Fruit fly (Drosophila melanogaster) whole organism, pupa: ENCODE data around the gene cona.
A peak's percentile ranks its signal among the peaks of the same experiment; 100 is the strongest.

ENCODE experiments used
- CG10348 ChIP-seq: fragments of 200-800 bp; sonication (Bioruptor generic); IDR thresholded peaks from 2 replicates; pipeline ENCODE4 v1.3.6; 2022; ENCODE audit warnings: missing biosample characterization, missing genetic modification characterization
- CG12605 ChIP-seq: fragments of 200-800 bp; sonication (Bioruptor generic); IDR thresholded peaks from 2 replicates; pipeline ENCODE4 v1.3.6; 2022; ENCODE audit warnings: missing biosample characterization, missing genetic modification characterization
- CG13204 ChIP-seq: fragments of 200-800 bp; sonication (Bioruptor generic); optimal IDR thresholded peaks from 2 replicates; lab custom pipeline; 2018; ENCODE audit warnings: missing biosample characterization, mild to moderate bottlenecking, missing genetic modification characterization, moderate library complexity
- CG14655 ChIP-seq: fragments of 200-800 bp; sonication (Bioruptor generic); optimal IDR thresholded peaks from 3 replicates; lab custom pipeline; 2017; ENCODE audit warnings: mild to moderate bottlenecking, missing biosample characterization, missing genetic modification reagents, missing genetic modification characterization
- CG15710 ChIP-seq: fragments of 200-800 bp; sonication (Bioruptor generic); optimal IDR thresholded peaks from 2 replicates; lab custom pipeline; 2018; ENCODE audit warnings: missing biosample characterization, mild to moderate bottlenecking, missing genetic modification characterization, moderate library complexity
- CG17806 ChIP-seq: fragments of 200-800 bp; sonication (Bioruptor generic); optimal IDR thresholded peaks from 2 replicates; lab custom pipeline; 2018; ENCODE audit warnings: missing biosample characterization, mild to moderate bottlenecking, missing genetic modification characterization, moderate library complexity
- CG32121 ChIP-seq: fragments of 200-800 bp; sonication (Bioruptor generic); IDR thresholded peaks from 2 replicates; pipeline ENCODE4 v1.3.6; 2022; ENCODE audit warnings: missing biosample characterization, missing genetic modification characterization
- CG34367 ChIP-seq: fragments of 200-800 bp; sonication (Bioruptor generic); optimal IDR thresholded peaks from 2 replicates; lab custom pipeline; 2018; ENCODE audit warnings: missing biosample characterization, mild to moderate bottlenecking, missing genetic modification characterization
- CG4496 ChIP-seq: fragments of 200-800 bp; sonication (Bioruptor generic); IDR thresholded peaks from 3 replicates; pipeline ENCODE4 v1.3.6; 2022; ENCODE audit warnings: missing biosample characterization, missing genetic modification characterization
- CG8159 ChIP-seq: fragments of 200-800 bp; sonication (Bioruptor generic); optimal IDR thresholded peaks from 3 replicates; lab custom pipeline; 2018; ENCODE audit warnings: missing biosample characterization, mild to moderate bottlenecking, missing genetic modification characterization, moderate library complexity
- CG8301 ChIP-seq: fragments of 200-800 bp; sonication (Bioruptor generic); optimal IDR thresholded peaks from 2 replicates; lab custom pipeline; 2018; ENCODE audit warnings: missing biosample characterization, mild to moderate bottlenecking, missing genetic modification characterization
- CG9948 ChIP-seq: fragments of 200-800 bp; sonication (Bioruptor generic); optimal IDR thresholded peaks from 2 replicates; lab custom pipeline; 2018; ENCODE audit warnings: missing biosample characterization, mild to moderate bottlenecking, missing genetic modification characterization, moderate library complexity
- D1 ChIP-seq: fragments of 200-800 bp; sonication (Bioruptor generic); optimal IDR thresholded peaks from 2 replicates; lab custom pipeline; 2018; ENCODE audit warnings: missing biosample characterization, mild to moderate bottlenecking, missing genetic modification characterization, moderate library complexity
- EcR ChIP-seq: fragments of 200-800 bp; sonication (Bioruptor generic); optimal IDR thresholded peaks from 3 replicates; lab custom pipeline; 2019; ENCODE audit warnings: missing biosample characterization, missing genetic modification characterization, mild to moderate bottlenecking, moderate library complexity, missing genetic modification reagents
- Ets98B ChIP-seq: fragments of 200-800 bp; sonication (Bioruptor generic); IDR thresholded peaks from 2 replicates; pipeline ENCODE4 v1.3.6; 2022; ENCODE audit warnings: missing biosample characterization, missing genetic modification characterization
- Pif1A ChIP-seq: fragments of 200-800 bp; sonication (Bioruptor generic); optimal IDR thresholded peaks from 3 replicates; lab custom pipeline; 2016; ENCODE audit warnings: missing biosample characterization, missing genetic modification characterization
- Pif1B ChIP-seq: fragments of 200-800 bp; sonication (Bioruptor generic); optimal IDR thresholded peaks from 3 replicates; lab custom pipeline; 2016; ENCODE audit warnings: missing biosample characterization, missing genetic modification characterization
- Snoo ChIP-seq: fragments of 200-800 bp; sonication (Bioruptor generic); optimal IDR thresholded peaks from 3 replicates; lab custom pipeline; 2017; ENCODE audit warnings: missing biosample characterization, mild to moderate bottlenecking, missing genetic modification characterization, inconsistent platforms
- fd96Ca ChIP-seq: fragments of 200-800 bp; sonication (Bioruptor generic); IDR thresholded peaks from 3 replicates; pipeline ENCODE4 v1.3.6; 2022; ENCODE audit warnings: missing biosample characterization, missing genetic modification characterization
- gl ChIP-seq: fragments of 200-800 bp; sonication (Bioruptor generic); optimal IDR thresholded peaks from 2 replicates; lab custom pipeline; 2018; ENCODE audit warnings: missing biosample characterization, mild to moderate bottlenecking, missing genetic modification characterization
- rn ChIP-seq: fragments of 200-800 bp; sonication (Bioruptor generic); IDR thresholded peaks from 2 replicates; pipeline ENCODE4 v1.3.6; 2022; ENCODE audit warnings: missing biosample characterization, missing genetic modification characterization

Gene cona

dm6 chr3R:18385593-18385992 lies at the start of gene cona:
Gene cona (plus strand): TSS chr3R:18385828.
- TF ChIP-seq Pif1B (GFP tag; lab: Kevin White, UChicago), result no peak
- no peak for TF ChIP-seq rn
- TF ChIP-seq, all 21 proteins: peak for 0

DNA sequence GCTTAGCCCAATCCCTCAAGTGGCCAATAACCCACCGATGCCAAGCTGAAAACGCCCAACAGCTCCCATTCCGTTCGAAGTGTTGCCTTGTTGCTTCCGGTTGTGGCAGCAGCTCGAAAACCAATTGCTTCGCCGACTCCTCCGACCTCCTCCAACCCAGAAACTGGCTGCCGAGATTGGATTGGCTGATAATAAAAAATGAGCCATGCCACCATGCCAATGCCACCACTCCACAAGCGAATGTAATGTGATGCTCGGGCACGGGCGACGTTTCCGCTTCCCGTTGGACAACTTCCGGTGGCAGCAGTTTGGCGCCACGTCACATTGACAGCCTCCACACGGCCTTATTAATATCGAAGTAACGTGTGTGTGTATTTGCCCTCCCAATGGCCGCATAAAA lies 47.1 kb upstream of the cona start:
- no peak for TF ChIP-seq EcR (GFP tag; lab: Kevin White, UChicago)
- TF ChIP-seq Pif1A (GFP tag; lab: Kevin White, UChicago), result no peak
- no peak for TF ChIP-seq CG34367 (tag; lab: Kevin White, UChicago)
- no peak for TF ChIP-seq CG8159 (tag; lab: Kevin White, UChicago)
- no peak for TF ChIP-seq CG32121 (GFP tag; lab: Robert Waterston, UW)
- TF ChIP-seq CG13204 (GFP tag; lab: Kevin White, UChicago), result no peak
- no peak for TF ChIP-seq Ets98B
- TF ChIP-seq CG4496 (GFP tag; lab: Robert Waterston, UW), result no peak
- no peak for TF ChIP-seq CG8301 (tag; lab: Kevin White, UChicago)
- no peak for TF ChIP-seq rn
- TF ChIP-seq Pif1B (GFP tag; lab: Kevin White, UChicago), result no peak
- no peak for TF ChIP-seq Snoo (tag; lab: Kevin White, UChicago)
- TF ChIP-seq CG17806 (tag; lab: Kevin White, UChicago), result no peak
- no peak for TF ChIP-seq CG14655 (GFP tag; lab: Kevin White, UChicago)
- no peak for TF ChIP-seq gl (tag; lab: Kevin White, UChicago)
- TF ChIP-seq fd96Ca, result no peak
- TF ChIP-seq D1, result no peak
- TF ChIP-seq CG12605 (GFP tag; lab: Robert Waterston, UW), result no peak
- TF ChIP-seq CG9948 (tag; lab: Kevin White, UChicago), result no peak
- no peak for TF ChIP-seq CG15710 (tag; lab: Kevin White, UChicago)

DNA sequence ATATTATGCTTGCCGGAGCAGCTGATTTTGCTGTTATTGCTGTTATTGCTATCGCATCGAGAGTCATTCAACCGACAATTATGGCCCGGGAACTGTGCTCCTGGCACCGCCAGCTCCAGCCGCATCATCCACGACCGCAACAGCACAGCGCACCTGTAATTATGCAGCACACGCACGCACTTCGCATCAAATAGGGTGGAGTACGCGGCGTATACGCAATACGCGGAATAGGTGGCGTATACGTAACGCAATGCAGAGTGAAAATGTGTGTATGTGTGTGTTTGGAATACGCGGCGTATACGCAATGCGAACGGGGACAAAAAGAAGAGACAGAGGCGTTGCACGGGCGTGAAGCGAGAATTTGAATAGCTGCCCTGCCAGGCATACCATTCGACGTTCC lies 29.8 kb upstream of the cona start:
- no peak for TF ChIP-seq gl (tag; lab: Kevin White, UChicago)
- TF ChIP-seq CG14655 (GFP tag; lab: Kevin White, UChicago), result no peak
- no peak for TF ChIP-seq Pif1B (GFP tag; lab: Kevin White, UChicago)
- TF ChIP-seq CG13204 (GFP tag; lab: Kevin White, UChicago), result no peak
- no peak for TF ChIP-seq CG17806 (tag; lab: Kevin White, UChicago)
- no peak for TF ChIP-seq CG9948 (tag; lab: Kevin White, UChicago)

dm6 chr3R:18360630-18361260 lies 24.9 kb upstream of the cona start, which contains the start of gene CG15803:
Gene CG15803 (minus strand): TSS chr3R:18360728.
- TF ChIP-seq D1 (no peak), CG13204 (GFP tag; lab: Kevin White, UChicago) (peak; percentile 4), CG4496 (GFP tag; lab: Robert Waterston, UW) (0 out of 3 replicates have a peak, but pooled peaks have one; percentile 32)

dm6 chr3R:18361694-18362093 lies 23.9 kb upstream of the cona start, which contains the start of gene hmw:
Gene hmw (plus strand): TSS chr3R:18361994.
- TF ChIP-seq CG17806 (tag; lab: Kevin White, UChicago) (no peak), Pif1A (GFP tag; lab: Kevin White, UChicago) (no peak), CG4496 (GFP tag; lab: Robert Waterston, UW) (no peak), CG34367 (tag; lab: Kevin White, UChicago) (no peak), CG8301 (tag; lab: Kevin White, UChicago) (no peak), CG15710 (tag; lab: Kevin White, UChicago) (no peak), CG10348 (no peak), EcR (GFP tag; lab: Kevin White, UChicago) (no peak), CG9948 (tag; lab: Kevin White, UChicago) (no peak), CG32121 (GFP tag; lab: Robert Waterston, UW) (no peak), Ets98B (no peak)
- TF ChIP-seq, all 21 proteins: peak for 0

DNA sequence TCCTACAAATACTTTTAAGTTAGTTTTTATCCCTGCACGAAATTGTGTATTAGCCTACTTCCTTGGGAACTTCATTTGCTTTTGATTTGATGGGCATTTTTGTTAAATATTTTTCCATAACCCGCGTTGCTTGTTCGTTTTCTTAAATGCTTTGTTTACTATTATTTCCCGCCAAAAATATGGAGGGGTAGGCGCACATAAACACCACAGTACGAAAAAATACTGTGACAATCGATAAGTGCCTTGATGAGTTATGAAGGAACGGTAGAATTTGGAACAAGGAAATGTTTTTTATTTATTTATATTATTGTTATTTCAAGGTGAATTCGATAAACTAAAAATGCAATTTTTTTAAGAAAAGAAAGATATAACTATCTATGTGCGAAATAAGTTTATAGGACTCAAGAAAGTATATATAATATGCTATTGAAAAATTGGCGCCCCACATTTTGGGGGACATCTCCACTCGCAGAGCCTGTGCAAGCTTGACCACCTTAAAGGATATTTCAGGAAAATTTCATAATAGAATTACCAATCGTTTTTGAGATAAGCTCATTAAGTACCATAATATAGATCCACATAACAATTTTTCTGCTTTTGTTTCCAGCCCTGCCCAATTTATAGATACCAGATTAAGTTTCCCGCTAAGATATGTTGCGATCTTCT lies 19.5 kb upstream of the cona start, which contains the start of the genes WRNexo and Nup43:
WRNexo (minus strand) TSS at position 185 of the 666 bp plus-strand sequence.
Nup43 (plus strand) TSS at position 661 of the 666 bp plus-strand sequence.
- no peak for TF ChIP-seq D1
- no peak for TF ChIP-seq Pif1B (GFP tag; lab: Kevin White, UChicago)
- no peak for TF ChIP-seq rn
- TF ChIP-seq CG14655 (GFP tag; lab: Kevin White, UChicago), result peak; percentile 47
- no peak for TF ChIP-seq CG9948 (tag; lab: Kevin White, UChicago)
- no peak for TF ChIP-seq Snoo (tag; lab: Kevin White, UChicago)
- peak; percentile 45 for TF ChIP-seq CG8159 (tag; lab: Kevin White, UChicago)
- no peak for TF ChIP-seq CG13204 (GFP tag; lab: Kevin White, UChicago)
- TF ChIP-seq fd96Ca, result 0 out of 3 replicates have a peak, but pooled peaks have one; percentile 29
- TF ChIP-seq CG12605 (GFP tag; lab: Robert Waterston, UW), result no peak
- TF ChIP-seq Ets98B, result no peak
- no peak for TF ChIP-seq gl (tag; lab: Kevin White, UChicago)
- TF ChIP-seq CG34367 (tag; lab: Kevin White, UChicago), result no peak
- TF ChIP-seq Pif1A (GFP tag; lab: Kevin White, UChicago), result no peak
- peak; percentile 20 for TF ChIP-seq CG17806 (tag; lab: Kevin White, UChicago)
- TF ChIP-seq CG8301 (tag; lab: Kevin White, UChicago), result no peak
- no peak for TF ChIP-seq EcR (GFP tag; lab: Kevin White, UChicago)
- no peak for TF ChIP-seq CG10348
- TF ChIP-seq CG15710 (tag; lab: Kevin White, UChicago), result peak; percentile 45
- TF ChIP-seq CG4496 (GFP tag; lab: Robert Waterston, UW), result no peak
- no peak for TF ChIP-seq CG32121 (GFP tag; lab: Robert Waterston, UW)
